Fruit fly (Drosophila melanogaster) whole organism, embryonic: Measurements from ENCODE around the gene CG10470.

ENCODE experiments used
- CG10654 ChIP-seq: fragments of 200-800 bp; sonication (Bioruptor generic); optimal IDR thresholded peaks from 2 replicates; lab custom pipeline; 2016; ENCODE audit warnings: missing biosample characterization, missing genetic modification characterization
- CG11504 ChIP-seq: fragments of 200-800 bp; sonication (Bioruptor generic); optimal IDR thresholded peaks from 3 replicates; lab custom pipeline; 2019; ENCODE audit warnings: missing biosample characterization, mild to moderate bottlenecking, missing genetic modification characterization, moderate library complexity
- CG12659 ChIP-seq: fragments of 200-800 bp; sonication (Bioruptor generic); optimal IDR thresholded peaks from 3 replicates; lab custom pipeline; 2017; ENCODE audit warnings: mild to moderate bottlenecking, missing biosample characterization, missing genetic modification reagents, missing genetic modification characterization
- CG13123 ChIP-seq: fragments of 200-800 bp; sonication (Bioruptor generic); optimal IDR thresholded peaks from 2 replicates; lab custom pipeline; 2016; ENCODE audit warnings: missing biosample characterization, missing genetic modification characterization
- CG13424 ChIP-seq: fragments of 200-800 bp; sonication (Bioruptor generic); optimal IDR thresholded peaks from 2 replicates; lab custom pipeline; 2019; ENCODE audit warnings: missing biosample characterization, mild to moderate bottlenecking, missing genetic modification characterization, moderate library complexity
- CG14860 ChIP-seq: fragments of 200-800 bp; sonication (Bioruptor generic); IDR thresholded peaks from 3 replicates; pipeline ENCODE4 v1.3.6; 2022; ENCODE audit warnings: missing biosample characterization, missing genetic modification characterization; ENCODE audit not compliant: partially characterized antibody
- CG1529 ChIP-seq: fragments of 200-800 bp; sonication (Bioruptor generic); optimal IDR thresholded peaks from 3 replicates; lab custom pipeline; 2018; ENCODE audit warnings: missing biosample characterization, missing genetic modification characterization
- CG16779 ChIP-seq: fragments of 200-800 bp; sonication (Bioruptor generic); IDR thresholded peaks from 2 replicates; pipeline ENCODE4 v1.3.6; 2022; ENCODE audit warnings: missing biosample characterization, missing genetic modification characterization
- CG17186 ChIP-seq: fragments of 200-800 bp; sonication (Bioruptor generic); optimal IDR thresholded peaks from 3 replicates; lab custom pipeline; 2017; ENCODE audit warnings: missing biosample characterization, missing genetic modification reagents, missing genetic modification characterization
- CG1832 ChIP-seq: fragments of 200-800 bp; sonication (Bioruptor generic); optimal IDR thresholded peaks from 2 replicates; lab custom pipeline; 2017; ENCODE audit warnings: missing biosample characterization, mild to moderate bottlenecking, missing genetic modification characterization, inconsistent platforms
- CG18599 ChIP-seq: fragments of 200-800 bp; sonication (Bioruptor generic); optimal IDR thresholded peaks from 3 replicates; lab custom pipeline; 2017; ENCODE audit warnings: missing biosample characterization, missing genetic modification characterization, mild to moderate bottlenecking, moderate library complexity, missing genetic modification reagents
- CG2120 ChIP-seq: fragments of 200-800 bp; sonication (Bioruptor generic); optimal IDR thresholded peaks from 3 replicates; lab custom pipeline; 2016; ENCODE audit warnings: missing biosample characterization, missing genetic modification characterization
- CG33557 ChIP-seq: fragments of 200-800 bp; sonication (Bioruptor generic); optimal IDR thresholded peaks from 2 replicates; lab custom pipeline; 2019; ENCODE audit warnings: missing biosample characterization, mild to moderate bottlenecking, missing genetic modification characterization, moderate library complexity
- CG4282 ChIP-seq: fragments of 200-800 bp; sonication (Bioruptor generic); optimal IDR thresholded peaks from 2 replicates; lab custom pipeline; 2016; ENCODE audit warnings: missing biosample characterization, missing genetic modification characterization
- CG5180 ChIP-seq: fragments of 200-800 bp; sonication (Bioruptor generic); optimal IDR thresholded peaks from 3 replicates; lab custom pipeline; 2017; ENCODE audit warnings: missing biosample characterization, missing genetic modification characterization, mild to moderate bottlenecking, moderate library complexity, missing genetic modification reagents
- CG7839 ChIP-seq: fragments of 200-800 bp; sonication (Bioruptor generic); optimal IDR thresholded peaks from 3 replicates; lab custom pipeline; 2018; ENCODE audit warnings: missing biosample characterization, mild to moderate bottlenecking, missing genetic modification characterization, moderate library complexity
- Dref ChIP-seq: fragments of 200-800 bp; sonication (Bioruptor generic); IDR thresholded peaks from 2 replicates; pipeline ENCODE4 v1.3.6; 2022; ENCODE audit warnings: missing biosample characterization, missing genetic modification characterization
- Eip74EF ChIP-seq, 2 experiments: fragments of 200-800 bp in 1 of 2; fragments of >200 bp in 1 of 2; sonication (Bioruptor generic) in 1 of 2; optimal IDR thresholded peaks; 2 replicates each; lab custom pipeline; 2017 to 2019; ENCODE audit warnings: missing biosample characterization in 2 of 2, missing genetic modification characterization in 2 of 2, mild to moderate bottlenecking in 1 of 2, moderate library complexity in 1 of 2
- Fer1 ChIP-seq: fragments of 200-800 bp; sonication (Bioruptor generic); optimal IDR thresholded peaks from 2 replicates; lab custom pipeline; 2017; ENCODE audit warnings: missing biosample characterization, mild to moderate bottlenecking, missing genetic modification characterization
- Hr51 ChIP-seq, 2 experiments: fragments of 200-800 bp; sonication (Bioruptor generic); optimal IDR thresholded peaks; 2 replicates in 1 of 2; 3 replicates in 1 of 2; lab custom pipeline; 2016 to 2018; ENCODE audit warnings: missing biosample characterization in 2 of 2, missing genetic modification characterization in 2 of 2, mild to moderate bottlenecking in 1 of 2, moderate library complexity in 1 of 2
- Hr78 ChIP-seq, 2 experiments: fragments of 200-800 bp in 1 of 2; fragments of >200 bp in 1 of 2; sonication (Bioruptor generic) in 1 of 2; optimal IDR thresholded peaks; 2 replicates each; lab custom pipeline; 2017 to 2019; ENCODE audit warnings: missing biosample characterization in 2 of 2, missing genetic modification characterization in 2 of 2, mild to moderate bottlenecking in 1 of 2, moderate library complexity in 1 of 2
- Hsf ChIP-seq: fragments of 200-800 bp; sonication (Bioruptor generic); optimal IDR thresholded peaks from 3 replicates; lab custom pipeline; 2016; ENCODE audit warnings: missing biosample characterization, missing genetic modification characterization
- Myb ChIP-seq: fragments of 200-800 bp; sonication (Bioruptor generic); optimal IDR thresholded peaks from 2 replicates; lab custom pipeline; 2016; ENCODE audit warnings: missing biosample characterization, missing genetic modification characterization
- Ptx1 ChIP-seq: fragments of 200-800 bp; sonication (Bioruptor generic); IDR thresholded peaks from 2 replicates; pipeline ENCODE4 v1.3.6; 2022; ENCODE audit warnings: missing biosample characterization, missing genetic modification characterization
- Ravus ChIP-seq: fragments of 200-800 bp; sonication (Bioruptor generic); IDR thresholded peaks from 2 replicates; pipeline ENCODE4 v1.3.6; 2022; ENCODE audit warnings: missing biosample characterization, missing genetic modification characterization
- Sox102F ChIP-seq: fragments of 200-800 bp; sonication (Bioruptor generic); optimal IDR thresholded peaks from 2 replicates; lab custom pipeline; 2018; ENCODE audit warnings: missing biosample characterization, mild to moderate bottlenecking, missing genetic modification characterization, moderate library complexity
- Trl ChIP-seq, 3 experiments: fragments of >200 bp in 2 of 3; fragments of 200-800 bp in 1 of 3; sonication (Bioruptor generic) in 1 of 3; optimal IDR thresholded peaks; 2 replicates in 1 of 3; 3 replicates in 2 of 3; lab custom pipeline; 2016 to 2017; ENCODE audit warnings: missing biosample characterization in 1 of 3, missing genetic modification characterization in 1 of 3
- dati ChIP-seq: fragments of 200-800 bp; sonication (Bioruptor generic); IDR thresholded peaks from 2 replicates; pipeline ENCODE4 v1.3.6; 2022; ENCODE audit warnings: missing biosample characterization, missing genetic modification characterization
- ewg ChIP-seq: fragments of 200-800 bp; sonication (Bioruptor generic); optimal IDR thresholded peaks from 3 replicates; lab custom pipeline; 2017; ENCODE audit warnings: mild to moderate bottlenecking, missing biosample characterization, missing genetic modification reagents, missing genetic modification characterization
- fd3F ChIP-seq: fragments of 200-800 bp; sonication (Bioruptor generic); optimal IDR thresholded peaks from 2 replicates; lab custom pipeline; 2018; ENCODE audit warnings: missing biosample characterization, mild to moderate bottlenecking, missing genetic modification characterization, moderate library complexity
- grau ChIP-seq: fragments of 200-800 bp; optimal IDR thresholded peaks from 3 replicates; lab custom pipeline; 2019; ENCODE audit warnings: missing biosample characterization, mild to moderate bottlenecking, missing genetic modification characterization, moderate library complexity
- hb ChIP-seq: fragments of 200-800 bp; sonication (Bioruptor generic); IDR thresholded peaks from 3 replicates; pipeline ENCODE4 v1.3.6; 2022; ENCODE audit warnings: missing biosample characterization, missing genetic modification characterization; ENCODE audit not compliant: partially characterized antibody
- ind ChIP-seq: fragments of 200-800 bp; sonication (Bioruptor generic); optimal IDR thresholded peaks from 3 replicates; lab custom pipeline; 2016; ENCODE audit warnings: missing biosample characterization, missing genetic modification characterization
- insv ChIP-seq, 2 experiments: fragments of 200-800 bp; sonication (Bioruptor generic); optimal IDR thresholded peaks; 3 replicates each; lab custom pipeline; 2016 to 2018; ENCODE audit warnings: missing biosample characterization in 2 of 2, missing genetic modification characterization in 2 of 2
- ken ChIP-seq: fragments of 200-800 bp; sonication (Bioruptor generic); IDR thresholded peaks from 3 replicates; pipeline ENCODE4 v1.3.6; 2022; ENCODE audit warnings: missing biosample characterization, missing genetic modification characterization
- peb ChIP-seq: fragments of 200-800 bp; sonication (Bioruptor generic); IDR thresholded peaks from 2 replicates; pipeline ENCODE4 v1.3.6; 2022; ENCODE audit warnings: missing biosample characterization, missing genetic modification characterization
- pfk ChIP-seq: fragments of 200-800 bp; sonication (Bioruptor generic); optimal IDR thresholded peaks from 2 replicates; lab custom pipeline; 2018; ENCODE audit warnings: missing biosample characterization, mild to moderate bottlenecking, missing genetic modification characterization, moderate library complexity
- pum ChIP-seq: fragments of 200-800 bp; sonication (Bioruptor generic); optimal IDR thresholded peaks from 2 replicates; lab custom pipeline; 2016; ENCODE audit warnings: missing biosample characterization, missing genetic modification characterization
- sc ChIP-seq, 3 experiments: fragments of >200 bp in 2 of 3; fragments of 200-800 bp in 1 of 3; sonication (Bioruptor generic) in 1 of 3; optimal IDR thresholded peaks; 2 replicates in 2 of 3; 3 replicates in 1 of 3; lab custom pipeline; 2017; ENCODE audit warnings: mild to moderate bottlenecking in 1 of 3, missing biosample characterization in 1 of 3, missing genetic modification characterization in 1 of 3, missing genetic modification reagents in 1 of 3
- scrt ChIP-seq: fragments of 200-800 bp; sonication (Bioruptor generic); optimal IDR thresholded peaks from 2 replicates; lab custom pipeline; 2018; ENCODE audit warnings: missing biosample characterization, mild to moderate bottlenecking, missing genetic modification characterization, moderate library complexity
- sens-2 ChIP-seq: fragments of 200-800 bp; sonication (Bioruptor generic); IDR thresholded peaks from 2 replicates; pipeline ENCODE4 v1.3.6; 2022; ENCODE audit warnings: missing biosample characterization, missing genetic modification characterization
- shn ChIP-seq: fragments of 200-800 bp; sonication (Bioruptor generic); optimal IDR thresholded peaks from 3 replicates; lab custom pipeline; 2016; ENCODE audit warnings: missing biosample characterization, missing genetic modification characterization
- trem ChIP-seq: fragments of 200-800 bp; optimal IDR thresholded peaks from 3 replicates; lab custom pipeline; 2019; ENCODE audit warnings: missing biosample characterization, mild to moderate bottlenecking, missing genetic modification characterization, moderate library complexity
- ttk ChIP-seq: fragments of 200-800 bp; sonication (Bioruptor generic); IDR thresholded peaks from 2 replicates; pipeline ENCODE4 v2.1.2; 2022; ENCODE audit warnings: missing biosample characterization, missing genetic modification characterization
- tup ChIP-seq: fragments of 200-800 bp; sonication (Bioruptor generic); optimal IDR thresholded peaks from 2 replicates; lab custom pipeline; 2016; ENCODE audit warnings: missing biosample characterization, mild to moderate bottlenecking, missing genetic modification characterization, moderate library complexity
- wek ChIP-seq: fragments of 200-800 bp; sonication (Bioruptor generic); optimal IDR thresholded peaks from 3 replicates; lab custom pipeline; 2018; ENCODE audit warnings: missing biosample characterization, mild to moderate bottlenecking, missing genetic modification characterization, moderate library complexity

The CG10470 gene

dm6 chr2L:19014032-19014880, 34.6 kb upstream of the CG10470 start (continued):
- peak; percentile 87 for TF ChIP-seq CG7839
- no peak for TF ChIP-seq pfk (GFP tag; lab: Kevin White, UChicago)
- TF ChIP-seq Ravus, result no peak
- peak; percentile 93 for TF ChIP-seq CG18599
- no peak for TF ChIP-seq tup (GFP tag; lab: Kevin White, UChicago)
- TF ChIP-seq ind, result peak; percentile 58
- peak; percentile 54 for TF ChIP-seq CG1529 (GFP tag; lab: Kevin White, UChicago)
- no peak for TF ChIP-seq Trl (optimal IDR thresholded peaks at IDR 0.05; lab: Kevin White, UChicago)
- TF ChIP-seq Trl (GFP tag; optimal IDR thresholded peaks at IDR 0.05; lab: Kevin White, UChicago), result no peak
- TF ChIP-seq fd3F (GFP tag; lab: Kevin White, UChicago), result peak; percentile 65
- TF ChIP-seq peb (GFP tag; lab: Robert Waterston, UW), result no peak
- no peak for TF ChIP-seq CG17186 (GFP tag; lab: Kevin White, UChicago)
- TF ChIP-seq shn, result no peak
- peak in 1 of 2 experiments; percentile 72 for TF ChIP-seq Eip74EF (GFP tag; optimal IDR thresholded peaks at IDR 0.05; lab: Kevin White, UChicago)
- peak; percentile 62 for TF ChIP-seq scrt (GFP tag; lab: Kevin White, UChicago)
- TF ChIP-seq CG5180 (GFP tag; lab: Kevin White, UChicago), result peak; percentile 62
- peak; percentile 75 for TF ChIP-seq CG2120 (GFP tag; lab: Kevin White, UChicago)
- no peak for TF ChIP-seq CG16779 (GFP tag; lab: Robert Waterston, UW)
- no peak for TF ChIP-seq ken (GFP tag; lab: Robert Waterston, UW)
- TF ChIP-seq CG1832 (GFP tag; lab: Kevin White, UChicago), result no peak
- no peak for TF ChIP-seq wek (GFP tag; lab: Kevin White, UChicago)
- TF ChIP-seq dati, result no peak
- TF ChIP-seq Hsf (GFP tag; lab: Kevin White, UChicago), result peak; percentile 29
- TF ChIP-seq insv (GFP tag; optimal IDR thresholded peaks at IDR 0.05; lab: Kevin White, UChicago), result peak in 1 of 2 experiments; percentile 41
- peak in 1 of 2 experiments; percentile 26 for TF ChIP-seq Hr78 (GFP tag; optimal IDR thresholded peaks at IDR 0.05; lab: Kevin White, UChicago)
- no peak for TF ChIP-seq CG4282 (GFP tag; lab: Kevin White, UChicago)
- peak; percentile 7 for TF ChIP-seq trem (tag; lab: Kevin White, UChicago)
- TF ChIP-seq CG12659, result peak; percentile 86
- no peak for TF ChIP-seq CG14860 (GFP tag; lab: Robert Waterston, UW)
- TF ChIP-seq ewg, result peak; percentile 64
- TF ChIP-seq grau (tag; lab: Kevin White, UChicago), result peak; percentile 85
- TF ChIP-seq CG10654 (GFP tag; lab: Kevin White, UChicago), result peak; percentile 11
- TF ChIP-seq CG13424 (tag; lab: Kevin White, UChicago), result peak; percentile 89
- peak; percentile 91 for TF ChIP-seq Fer1 (GFP tag; lab: Kevin White, UChicago)
- peak; percentile 3 for TF ChIP-seq pum (GFP tag; lab: Kevin White, UChicago)
- peak; percentile 4 for TF ChIP-seq Myb (GFP tag; lab: Kevin White, UChicago)
- peak; percentile 78 for TF ChIP-seq Sox102F (GFP tag; lab: Kevin White, UChicago)
- TF ChIP-seq CG11504 (tag; lab: Kevin White, UChicago), result peak; percentile 86
- peak in 1 of 2 experiments; percentile 79 for TF ChIP-seq Hr51 (GFP tag; optimal IDR thresholded peaks at IDR 0.05; lab: Kevin White, UChicago)
- peak; percentile 30 for TF ChIP-seq CG13123 (GFP tag; lab: Kevin White, UChicago)
- TF ChIP-seq CG33557, result no peak
- no peak for TF ChIP-seq Dref (GFP tag; lab: Robert Waterston, UW)
- no peak for TF ChIP-seq sens-2 (GFP tag; lab: Robert Waterston, UW)
- peak; percentile 73 for TF ChIP-seq Ptx1 (GFP tag; lab: Robert Waterston, UW)
- peak; percentile 60 for TF ChIP-seq ttk (GFP tag; lab: Robert Waterston, UW)
- TF ChIP-seq hb, result no peak
- no peak for TF ChIP-seq sc (optimal IDR thresholded peaks at IDR 0.05; lab: Kevin White, UChicago)
- TF ChIP-seq sc (GFP tag; optimal IDR thresholded peaks at IDR 0.05; lab: Kevin White, UChicago), result peak; percentile 49
